Worm (Caenorhabditis elegans) whole organism, L1 larva: ENCODE results near the gene R08E5.1.

ENCODE experiments used
- C16A3.4 ChIP-seq: fragments of 150-350 bp; optimal IDR thresholded peaks from 2 replicates; lab custom pipeline; 2014; ENCODE audit warnings: missing biosample characterization, missing genetic modification characterization
- aha-1 ChIP-seq: fragments of 150-350 bp; optimal IDR thresholded peaks from 2 replicates; lab custom pipeline; 2014; ENCODE audit warnings: missing biosample characterization, missing genetic modification characterization
- blmp-1 ChIP-seq: fragments of 150-350 bp; optimal IDR thresholded peaks from 2 replicates; lab custom pipeline; 2014; ENCODE audit warnings: missing biosample characterization, missing genetic modification characterization
- ceh-8 ChIP-seq: fragments of 200-800 bp; sonication (Bioruptor generic); optimal IDR thresholded peaks from 2 replicates; lab custom pipeline; 2018; ENCODE audit warnings: mild to moderate bottlenecking, missing genetic modification characterization, moderate library complexity, missing compliant biosample characterization
- ceh-82 ChIP-seq, 3 experiments: fragments of 150-350 bp in 1 of 3; sonication (generic microtip) in 2 of 3; optimal IDR thresholded peaks; 2 replicates each; lab custom pipeline; 2014 to 2017; ENCODE audit warnings: missing biosample characterization in 3 of 3, missing genetic modification characterization in 3 of 3
- ceh-90 ChIP-seq: sonication (generic microtip); optimal IDR thresholded peaks from 2 replicates; lab custom pipeline; 2016; ENCODE audit warnings: missing genetic modification characterization, missing compliant biosample characterization
- ces-1 ChIP-seq: fragments of 150-350 bp; optimal IDR thresholded peaks from 2 replicates; lab custom pipeline; 2014; ENCODE audit warnings: missing biosample characterization, missing genetic modification reagents, missing genetic modification characterization
- dsc-1 ChIP-seq: sonication (generic microtip); optimal IDR thresholded peaks from 2 replicates; lab custom pipeline; 2016; ENCODE audit warnings: mild to moderate bottlenecking, missing genetic modification characterization, missing compliant biosample characterization
- efl-1 ChIP-seq, 4 experiments: fragments of 150-350 bp; optimal IDR thresholded peaks in 3 of 4; peaks in 1 of 4; 1 replicate in 1 of 4; 2 replicates in 3 of 4; lab custom pipeline; 2014; ENCODE audit warnings: missing biosample characterization in 2 of 4, missing genetic modification characterization in 2 of 4, missing genetic modification reagents in 2 of 4
- efl-3 ChIP-seq: fragments of 200-800 bp; sonication (Bioruptor generic); optimal IDR thresholded peaks from 2 replicates; lab custom pipeline; 2018; ENCODE audit warnings: mild to moderate bottlenecking, missing genetic modification characterization, missing compliant biosample characterization
- egl-13 ChIP-seq: sonication (generic microtip); optimal IDR thresholded peaks from 2 replicates; lab custom pipeline; 2016; ENCODE audit warnings: missing genotype, missing genetic modification reagents, missing genetic modification characterization, missing compliant biosample characterization
- elt-3 ChIP-seq, 6 experiments: fragments of 150-350 bp in 1 of 6; sonication (generic microtip); optimal IDR thresholded peaks; 2 replicates each; lab custom pipeline; 2017 to 2018; ENCODE audit warnings: missing biosample characterization in 6 of 6, missing genetic modification characterization in 6 of 6, inconsistent platforms in 1 of 6
- ets-5 ChIP-seq: fragments of 200-800 bp; sonication (Bioruptor generic); IDR thresholded peaks from 2 replicates; pipeline ENCODE4 v1.3.6; 2022; ENCODE audit warnings: missing genetic modification characterization, missing compliant biosample characterization
- fkh-10 ChIP-seq: sonication (generic microtip); optimal IDR thresholded peaks from 2 replicates; lab custom pipeline; 2017; ENCODE audit warnings: missing biosample characterization, missing genetic modification reagents, missing genetic modification characterization
- fkh-4 ChIP-seq: sonication (generic microtip); optimal IDR thresholded peaks from 2 replicates; lab custom pipeline; 2016; ENCODE audit warnings: missing compliant biosample characterization, missing genetic modification characterization, borderline replicate concordance
- fkh-8 ChIP-seq: sonication (generic microtip); optimal IDR thresholded peaks from 2 replicates; lab custom pipeline; 2016; ENCODE audit warnings: mild to moderate bottlenecking, missing genetic modification characterization, missing compliant biosample characterization
- fos-1 ChIP-seq: fragments of 150-350 bp; optimal IDR thresholded peaks from 2 replicates; lab custom pipeline; 2014; ENCODE audit warnings: missing biosample characterization, missing genetic modification characterization
- grh-1 ChIP-seq: fragments of 200-800 bp; sonication (Bioruptor generic); IDR thresholded peaks from 2 replicates; pipeline ENCODE4 v1.3.6; 2022; ENCODE audit warnings: missing genetic modification reagents, missing genetic modification characterization, missing compliant biosample characterization
- hlh-17 ChIP-seq: fragments of 200-800 bp; sonication (Bioruptor generic); optimal IDR thresholded peaks from 2 replicates; lab custom pipeline; 2018; ENCODE audit warnings: missing genetic modification characterization, mild to moderate bottlenecking, missing compliant biosample characterization, moderate library complexity, borderline replicate concordance
- lin-14 ChIP-seq: fragments of 200-800 bp; sonication (Bioruptor generic); optimal IDR thresholded peaks from 2 replicates; lab custom pipeline; 2018; ENCODE audit warnings: mild to moderate bottlenecking, missing genetic modification characterization, moderate library complexity, missing compliant biosample characterization
- lin-35 ChIP-seq, 2 experiments: fragments of 150-350 bp; optimal IDR thresholded peaks; 2 replicates each; lab custom pipeline; 2014; ENCODE audit warnings: missing biosample characterization in 2 of 2, missing genetic modification characterization in 2 of 2, missing genetic modification reagents in 2 of 2
- mab-9 ChIP-seq: fragments of 200-800 bp; sonication (Bioruptor generic); IDR thresholded peaks from 2 replicates; pipeline ENCODE4 v1.3.6; 2022; ENCODE audit warnings: missing genetic modification reagents, missing genetic modification characterization, missing compliant biosample characterization
- mdl-1 ChIP-seq, 2 experiments: fragments of 150-350 bp; optimal IDR thresholded peaks; 2 replicates each; lab custom pipeline; 2014 to 2017; ENCODE audit warnings: missing biosample characterization in 2 of 2, missing genetic modification characterization in 2 of 2, inconsistent platforms in 1 of 2
- mep-1 ChIP-seq: fragments of 150-350 bp; optimal IDR thresholded peaks from 2 replicates; lab custom pipeline; 2014; ENCODE audit warnings: missing biosample characterization, missing genetic modification characterization
- nhr-20 ChIP-seq: sonication (generic microtip); optimal IDR thresholded peaks from 2 replicates; lab custom pipeline; 2016; ENCODE audit warnings: mild to moderate bottlenecking, missing genetic modification characterization, missing compliant biosample characterization
- nhr-237 ChIP-seq: fragments of 150-350 bp; optimal IDR thresholded peaks from 2 replicates; lab custom pipeline; 2014; ENCODE audit warnings: missing biosample characterization, missing genetic modification characterization
- nhr-47 ChIP-seq: sonication (generic microtip); optimal IDR thresholded peaks from 2 replicates; lab custom pipeline; 2016; ENCODE audit warnings: mild to moderate bottlenecking, missing genetic modification characterization, moderate library complexity, missing compliant biosample characterization
- nhr-71 ChIP-seq: sonication (generic microtip); optimal IDR thresholded peaks from 2 replicates; lab custom pipeline; 2016; ENCODE audit warnings: mild to moderate bottlenecking, missing genetic modification characterization, moderate library complexity, missing compliant biosample characterization
- nhr-84 ChIP-seq: sonication (generic microtip); optimal IDR thresholded peaks from 2 replicates; lab custom pipeline; 2017; ENCODE audit warnings: missing biosample characterization, missing genetic modification characterization
- nhr-85 ChIP-seq: sonication (generic microtip); peaks from one replicate; lab custom pipeline; 2016; ENCODE audit warnings: missing genetic modification characterization, inconsistent platforms, missing compliant biosample characterization
- pag-3 ChIP-seq: sonication (generic microtip); optimal IDR thresholded peaks from 2 replicates; lab custom pipeline; 2017; ENCODE audit warnings: missing genetic modification characterization, mild to moderate bottlenecking, missing compliant biosample characterization, antibody characterized with exemption, borderline replicate concordance; ENCODE audit not compliant: insufficient read depth
- pax-3 ChIP-seq: fragments of 200-800 bp; sonication (Bioruptor generic); optimal IDR thresholded peaks from 2 replicates; lab custom pipeline; 2018; ENCODE audit warnings: mild to moderate bottlenecking, missing genetic modification characterization, moderate library complexity, missing compliant biosample characterization
- rnt-1 ChIP-seq: sonication (generic microtip); optimal IDR thresholded peaks from 2 replicates; lab custom pipeline; 2016; ENCODE audit warnings: mild to moderate bottlenecking, missing genetic modification characterization, moderate library complexity, missing compliant biosample characterization
- snu-23 ChIP-seq: sonication (generic microtip); optimal IDR thresholded peaks from 2 replicates; lab custom pipeline; 2016; ENCODE audit warnings: missing genetic modification characterization, missing compliant biosample characterization
- swsn-7 ChIP-seq: sonication (generic microtip); optimal IDR thresholded peaks from 2 replicates; lab custom pipeline; 2016; ENCODE audit warnings: missing genetic modification characterization, missing compliant biosample characterization
- unc-130 ChIP-seq: fragments of 150-350 bp; optimal IDR thresholded peaks from 2 replicates; lab custom pipeline; 2017; ENCODE audit warnings: missing biosample characterization, missing genetic modification characterization, inconsistent platforms
- unc-86 ChIP-seq: sonication (generic microtip); optimal IDR thresholded peaks from 2 replicates; lab custom pipeline; 2016; ENCODE audit warnings: missing genetic modification characterization, missing compliant biosample characterization
- xbp-1 ChIP-seq: sonication (generic microtip); optimal IDR thresholded peaks from 2 replicates; lab custom pipeline; 2016; ENCODE audit warnings: missing genetic modification characterization, missing compliant biosample characterization
- zip-4 ChIP-seq: fragments of 200-800 bp; sonication (Bioruptor generic); optimal IDR thresholded peaks from 2 replicates; lab custom pipeline; 2018; ENCODE audit warnings: mild to moderate bottlenecking, missing genetic modification characterization, moderate library complexity, missing compliant biosample characterization

The R08E5.1 gene

ce11 chrV:3771437-3772256 lies at the start of gene R08E5.1, which contains the start of gene rips-1:
R08E5.1 (minus strand) TSS chrV:3771518.
rips-1 (plus strand) TSS chrV:3772021.
- TF ChIP-seq nhr-84 (tag; lab: Kevin White, UChicago) (no peak), snu-23 (GFP tag; lab: Kevin White, UChicago) (peak; percentile 14), nhr-85 (peak; percentile 81), nhr-20 (peak; percentile 43), efl-1 (optimal IDR thresholded peaks at IDR 0.05; lab: Kevin White, UChicago) (no peak), efl-1 (GFP tag; optimal IDR thresholded peaks at IDR 0.05 in 1 of 2; lab: Kevin White, UChicago) (peak in 1 of 2 experiments; percentile 22), mab-9 (GFP tag; lab: Robert Waterston, UW) (no peak), nhr-71 (tag; lab: Kevin White, UChicago) (no peak), grh-1 (no peak), lin-14 (GFP tag; lab: Kevin White, UChicago) (peak; percentile 35), mep-1 (tag; lab: Kevin White, UChicago) (no peak), zip-4 (GFP tag; lab: Kevin White, UChicago) (no peak), ces-1 (GFP tag; lab: Kevin White, UChicago) (no peak), blmp-1 (tag; lab: Kevin White, UChicago) (peak; percentile 62), egl-13 (no peak), unc-130 (peak; percentile 26), pax-3 (tag; lab: Kevin White, UChicago) (no peak), hlh-17 (GFP tag; lab: Kevin White, UChicago) (no peak), efl-3 (GFP tag; lab: Kevin White, UChicago) (no peak), pag-3 (tag; lab: Kevin White, UChicago) (no peak), ceh-90 (tag; lab: Kevin White, UChicago) (no peak), xbp-1 (no peak), fkh-10 (no peak), aha-1 (tag; lab: Kevin White, UChicago) (peak; percentile 39), mdl-1 (tag; optimal IDR thresholded peaks at IDR 0.05; lab: Kevin White, UChicago) (no peak), elt-3 (tag; optimal IDR thresholded peaks at IDR 0.05; lab: Kevin White, UChicago) (peak in 1 of 6 experiments; percentile 44)

DNA sequence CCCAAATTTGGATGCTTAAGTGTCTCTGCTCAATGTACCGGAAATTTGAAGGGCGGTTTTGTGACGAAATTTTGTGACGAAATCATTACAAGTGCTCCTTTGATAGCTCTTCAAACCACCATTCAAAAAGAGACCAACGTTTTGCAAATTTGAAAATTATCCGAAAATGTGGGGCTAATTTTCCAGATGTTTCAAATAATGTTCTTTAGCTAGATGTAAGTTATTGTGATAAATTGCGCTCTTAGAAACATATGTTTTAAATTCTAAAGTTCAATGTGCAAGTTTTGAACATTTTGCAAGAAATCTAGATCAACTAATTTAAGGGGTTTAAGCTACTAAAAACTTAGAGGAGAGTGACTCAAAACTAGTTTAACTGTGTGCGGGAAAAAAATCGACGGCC lies 49.6 kb upstream of the R08E5.1 start:
- no peak for TF ChIP-seq nhr-237 (tag; lab: Kevin White, UChicago)
- no peak for TF ChIP-seq rnt-1
- peak; percentile 15 for TF ChIP-seq nhr-85
- no peak for TF ChIP-seq lin-14 (GFP tag; lab: Kevin White, UChicago)
- no peak for TF ChIP-seq ceh-90 (tag; lab: Kevin White, UChicago)
- TF ChIP-seq dsc-1 (tag; lab: Kevin White, UChicago), result peak; percentile 91
- TF ChIP-seq fkh-4 (tag; lab: Kevin White, UChicago), result peak; percentile 88
- no peak for TF ChIP-seq lin-35 (GFP tag; optimal IDR thresholded peaks at IDR 0.05; lab: Kevin White, UChicago)
- TF ChIP-seq nhr-71 (tag; lab: Kevin White, UChicago), result no peak
- no peak for TF ChIP-seq nhr-84 (tag; lab: Kevin White, UChicago)
- no peak for TF ChIP-seq ceh-8 (GFP tag; lab: Kevin White, UChicago)

DNA sequence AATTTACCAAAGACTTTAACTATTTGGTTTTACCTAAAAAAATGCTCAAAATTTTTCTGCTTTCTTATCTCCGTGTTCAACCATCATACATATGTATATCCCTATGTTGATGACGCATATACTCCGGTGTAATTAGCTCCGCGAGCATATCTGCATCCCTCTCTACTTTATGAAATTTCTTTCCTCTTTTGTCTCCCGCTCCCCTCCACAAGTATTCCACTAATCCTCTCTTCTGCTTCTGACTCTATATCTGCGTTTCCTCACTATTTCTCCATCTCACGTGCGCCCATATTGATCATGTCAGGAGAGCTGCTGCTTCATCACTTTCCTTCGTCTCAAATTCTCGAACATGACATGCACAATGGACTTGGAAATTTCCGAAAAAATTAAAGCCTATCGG lies 43.6 kb upstream of the R08E5.1 start, which contains the start of gene H10D18.1:
Gene H10D18.1, plus strand, starts transcription at position 277 of the 400 bp plus-strand sequence.
- peak; percentile 20 for TF ChIP-seq unc-86 (tag; lab: Kevin White, UChicago)
- TF ChIP-seq egl-13, result peak; percentile 43
- peak; percentile 5 for TF ChIP-seq fos-1 (tag; lab: Kevin White, UChicago)
- peak; percentile 6 for TF ChIP-seq mep-1 (tag; lab: Kevin White, UChicago)
- TF ChIP-seq nhr-71 (tag; lab: Kevin White, UChicago), result peak; percentile 51
- TF ChIP-seq swsn-7 (tag; lab: Kevin White, UChicago), result peak; percentile 7
- no peak for TF ChIP-seq C16A3.4 (tag; lab: Kevin White, UChicago)
- no peak for TF ChIP-seq ets-5 (GFP tag; lab: Robert Waterston, UW)
- TF ChIP-seq ceh-82 (tag; optimal IDR thresholded peaks at IDR 0.05; lab: Kevin White, UChicago), result no peak
- peak; percentile 7 for TF ChIP-seq snu-23 (GFP tag; lab: Kevin White, UChicago)
- TF ChIP-seq lin-14 (GFP tag; lab: Kevin White, UChicago), result peak; percentile 67
- TF ChIP-seq fkh-8 (tag; lab: Kevin White, UChicago), result peak; percentile 83
- peak; percentile 77 for TF ChIP-seq dsc-1 (tag; lab: Kevin White, UChicago)
- TF ChIP-seq pax-3 (tag; lab: Kevin White, UChicago), result peak; percentile 43
- peak; percentile 48 for TF ChIP-seq nhr-47 (tag; lab: Kevin White, UChicago)
